Fruit fly (Drosophila melanogaster) ovary, adult (tissue): Measurements from ENCODE around the gene CG7860.

Source experiments
- CG17801 ChIP-seq: fragments of 200-800 bp; optimal IDR thresholded peaks from 2 replicates; lab custom pipeline; 2019; ENCODE audit warnings: missing biosample characterization, mild to moderate bottlenecking, missing genetic modification characterization, moderate library complexity; ENCODE audit not compliant: partially characterized antibody

Gene CG7860

dm6 chrX:15571939-15572338, 3.1 kb downstream of the CG7860 start, which contains the start of gene CG15643:
Gene CG15643 (minus strand): TSS chrX:15572149.
- TF ChIP-seq CG17801 (GFP tag; lab: Kevin White, UChicago) = no peak

dm6 chrX:15574384-15574783, 5.6 kb downstream of the CG7860 start, which contains the start of gene CG9213:
Gene CG9213 (minus strand): TSS chrX:15574535.
- no peak for TF ChIP-seq CG17801 (GFP tag; lab: Kevin White, UChicago)

dm6 chrX:15575557-15575956, 6.8 kb downstream of the CG7860 start, which contains the start of gene CG42299:
Gene CG42299 (minus strand): TSS chrX:15575683.
- TF ChIP-seq CG17801 (GFP tag; lab: Kevin White, UChicago) = no peak

- peak; percentile 42 for TF ChIP-seq CG17801 (GFP tag; lab: Kevin White, UChicago)
Measured at dm6 chrX:15578043-15578442, 9.2 kb downstream of the CG7860 start, which contains the start of the genes cerv and CG7872. Gene cerv (minus strand): TSS chrX:15578171. Gene CG7872 (plus strand): TSS chrX:15578205.

- peak; percentile 79 for TF ChIP-seq CG17801 (GFP tag; lab: Kevin White, UChicago)
Measured at dm6 chrX:15579579-15579978, 10.8 kb downstream of the CG7860 start.

dm6 chrX:15582853-15583252, 14.1 kb downstream of the CG7860 start, which contains the start of the genes CG9215 and CG8097:
Gene CG9215 (minus strand): TSS chrX:15582874.
Gene CG8097 (plus strand): TSS chrX:15583159.
- TF ChIP-seq CG17801 (GFP tag; lab: Kevin White, UChicago) = peak; percentile 60

- no peak for TF ChIP-seq CG17801 (GFP tag; lab: Kevin White, UChicago)
Measured at dm6 chrX:15583842-15584441, 15.1 kb downstream of the CG7860 start.

- no peak for TF ChIP-seq CG17801 (GFP tag; lab: Kevin White, UChicago)
Measured at dm6 chrX:15587433-15587832, 18.6 kb downstream of the CG7860 start, which contains the start of gene Alp11. Gene Alp11 (plus strand): TSS chrX:15587733.

dm6 chrX:15591721-15592491, 23.1 kb downstream of the CG7860 start:
- TF ChIP-seq CG17801 (GFP tag; lab: Kevin White, UChicago) = no peak

dm6 chrX:15592822-15593476, 24.2 kb downstream of the CG7860 start:
- TF ChIP-seq CG17801 (GFP tag; lab: Kevin White, UChicago) = no peak

- TF ChIP-seq CG17801 (GFP tag; lab: Kevin White, UChicago) = no peak
Measured at dm6 chrX:15593477-15594229, 24.9 kb downstream of the CG7860 start, which contains the start of gene Chsy. Gene Chsy (minus strand): TSS chrX:15593534.

- TF ChIP-seq CG17801 (GFP tag; lab: Kevin White, UChicago) = no peak
Measured at dm6 chrX:15594230-15594857, 25.6 kb downstream of the CG7860 start.

- no peak for TF ChIP-seq CG17801 (GFP tag; lab: Kevin White, UChicago)
Measured at dm6 chrX:15599697-15600096, 30.9 kb downstream of the CG7860 start.

dm6 chrX:15601285-15601684, 32.5 kb downstream of the CG7860 start:
- TF ChIP-seq CG17801 (GFP tag; lab: Kevin White, UChicago) = no peak
